Worm (Caenorhabditis elegans) whole organism, mixed stage, embryonic: ENCODE results near the gene his-70.

Source experiments
- bed-3 ChIP-seq: fragments of 200-800 bp; sonication (Bioruptor generic); optimal IDR thresholded peaks from 3 replicates; lab custom pipeline; 2018; ENCODE audit warnings: mild to moderate bottlenecking, missing genetic modification characterization, moderate library complexity, missing compliant biosample characterization
- blmp-1 ChIP-seq: fragments of 150-350 bp; optimal IDR thresholded peaks from 2 replicates; lab custom pipeline; 2014; ENCODE audit warnings: missing biosample characterization, missing genetic modification characterization
- ceh-39 ChIP-seq: fragments of 150-350 bp; optimal IDR thresholded peaks from 2 replicates; lab custom pipeline; 2014; ENCODE audit warnings: missing biosample characterization, missing genetic modification characterization
- ces-1 ChIP-seq: fragments of 150-350 bp; optimal IDR thresholded peaks from 2 replicates; lab custom pipeline; 2014; ENCODE audit warnings: missing biosample characterization, missing genetic modification reagents, missing genetic modification characterization
- cnd-1 ChIP-seq: fragments of 200-800 bp; sonication (Bioruptor generic); optimal IDR thresholded peaks from 2 replicates; lab custom pipeline; 2018; ENCODE audit warnings: mild to moderate bottlenecking, missing genetic modification characterization, missing compliant biosample characterization
- drap-1 ChIP-seq: fragments of 200-800 bp; sonication (Bioruptor generic); optimal IDR thresholded peaks from 3 replicates; lab custom pipeline; 2018; ENCODE audit warnings: mild to moderate bottlenecking, missing genetic modification characterization, missing compliant biosample characterization
- elt-1 ChIP-seq: sonication (generic microtip); optimal IDR thresholded peaks from 2 replicates; lab custom pipeline; 2017; ENCODE audit warnings: missing genetic modification characterization, mild to moderate bottlenecking, missing compliant biosample characterization, antibody characterized with exemption, moderate library complexity, borderline replicate concordance; ENCODE audit not compliant: insufficient read depth
- elt-3 ChIP-seq: fragments of 150-350 bp; optimal IDR thresholded peaks from 2 replicates; lab custom pipeline; 2014; ENCODE audit warnings: missing biosample characterization, missing genetic modification characterization
- flh-1 ChIP-seq: fragments of 200-800 bp; sonication (Bioruptor generic); optimal IDR thresholded peaks from 2 replicates; lab custom pipeline; 2018; ENCODE audit warnings: mild to moderate bottlenecking, missing genetic modification characterization, moderate library complexity, missing compliant biosample characterization
- ham-2 ChIP-seq: fragments of 200-800 bp; sonication (Bioruptor generic); optimal IDR thresholded peaks from 2 replicates; lab custom pipeline; 2018; ENCODE audit warnings: mild to moderate bottlenecking, missing genetic modification characterization, missing compliant biosample characterization
- hlh-1 ChIP-seq: fragments of 150-350 bp; optimal IDR thresholded peaks from 2 replicates; lab custom pipeline; 2014; ENCODE audit warnings: missing biosample characterization, missing genetic modification reagents, missing genetic modification characterization
- lin-13 ChIP-seq: fragments of 150-350 bp; optimal IDR thresholded peaks from 2 replicates; lab custom pipeline; 2014; ENCODE audit warnings: missing biosample characterization, missing genetic modification characterization
- lin-32 ChIP-seq: fragments of 200-800 bp; sonication (Bioruptor generic); optimal IDR thresholded peaks from 2 replicates; lab custom pipeline; 2018; ENCODE audit warnings: mild to moderate bottlenecking, missing genetic modification characterization, missing compliant biosample characterization
- mab-5 ChIP-seq: fragments of 150-350 bp; optimal IDR thresholded peaks from 2 replicates; lab custom pipeline; 2014; ENCODE audit warnings: missing biosample characterization, missing genetic modification characterization
- mls-2 ChIP-seq: sonication (generic microtip); optimal IDR thresholded peaks from 2 replicates; lab custom pipeline; 2016; ENCODE audit warnings: mild to moderate bottlenecking, missing genetic modification characterization, moderate library complexity, missing compliant biosample characterization
- nhr-12 ChIP-seq: fragments of 150-350 bp; optimal IDR thresholded peaks from 2 replicates; lab custom pipeline; 2014; ENCODE audit warnings: missing biosample characterization, missing genetic modification characterization
- nhr-2 ChIP-seq: fragments of 150-350 bp; optimal IDR thresholded peaks from 2 replicates; lab custom pipeline; 2014; ENCODE audit warnings: missing biosample characterization, missing genetic modification characterization
- nhr-237 ChIP-seq: fragments of 150-350 bp; optimal IDR thresholded peaks from 2 replicates; lab custom pipeline; 2014; ENCODE audit warnings: missing biosample characterization, missing genetic modification characterization
- nhr-28 ChIP-seq: fragments of 150-350 bp; optimal IDR thresholded peaks from 2 replicates; lab custom pipeline; 2014; ENCODE audit warnings: missing biosample characterization, missing genetic modification characterization
- nhr-76 ChIP-seq: sonication (generic microtip); optimal IDR thresholded peaks from 2 replicates; lab custom pipeline; 2017; ENCODE audit warnings: missing biosample characterization, missing genetic modification characterization
- pha-4 ChIP-seq: fragments of 150-350 bp; optimal IDR thresholded peaks from 2 replicates; lab custom pipeline; 2018; ENCODE audit warnings: missing biosample characterization, missing genetic modification reagents, missing genetic modification characterization
- sem-2 ChIP-seq: fragments of 200-800 bp; sonication (Bioruptor generic); optimal IDR thresholded peaks from 2 replicates; lab custom pipeline; 2018; ENCODE audit warnings: mild to moderate bottlenecking, missing genetic modification characterization, missing compliant biosample characterization
- snpc-4 ChIP-seq: fragments of 150-350 bp; optimal IDR thresholded peaks from 2 replicates; lab custom pipeline; 2014; ENCODE audit warnings: missing biosample characterization, missing genetic modification characterization
- sptf-1 ChIP-seq: sonication (generic microtip); optimal IDR thresholded peaks from 2 replicates; lab custom pipeline; 2017; ENCODE audit warnings: mild to moderate bottlenecking, missing genetic modification characterization, moderate library complexity, missing compliant biosample characterization
- tbx-8 ChIP-seq: fragments of 200-800 bp; sonication (Bioruptor generic); optimal IDR thresholded peaks from 2 replicates; lab custom pipeline; 2018; ENCODE audit warnings: mild to moderate bottlenecking, missing genetic modification characterization, moderate library complexity, missing compliant biosample characterization
- unc-120 ChIP-seq: sonication (generic microtip); optimal IDR thresholded peaks from 2 replicates; lab custom pipeline; 2017; ENCODE audit warnings: missing genetic modification characterization, missing compliant biosample characterization; ENCODE audit not compliant: poor library complexity, severe bottlenecking
- unc-62 ChIP-seq: fragments of 150-350 bp; optimal IDR thresholded peaks from 2 replicates; lab custom pipeline; 2014; ENCODE audit warnings: missing biosample characterization, missing genetic modification reagents, missing genetic modification characterization
- zip-8 ChIP-seq: fragments of 150-350 bp; optimal IDR thresholded peaks from 2 replicates; lab custom pipeline; 2014; ENCODE audit warnings: missing biosample characterization, missing genetic modification characterization
- ztf-11 ChIP-seq: fragments of 150-350 bp; optimal IDR thresholded peaks from 2 replicates; lab custom pipeline; 2014; ENCODE audit warnings: missing biosample characterization, missing genetic modification characterization

The his-70 gene

DNA sequence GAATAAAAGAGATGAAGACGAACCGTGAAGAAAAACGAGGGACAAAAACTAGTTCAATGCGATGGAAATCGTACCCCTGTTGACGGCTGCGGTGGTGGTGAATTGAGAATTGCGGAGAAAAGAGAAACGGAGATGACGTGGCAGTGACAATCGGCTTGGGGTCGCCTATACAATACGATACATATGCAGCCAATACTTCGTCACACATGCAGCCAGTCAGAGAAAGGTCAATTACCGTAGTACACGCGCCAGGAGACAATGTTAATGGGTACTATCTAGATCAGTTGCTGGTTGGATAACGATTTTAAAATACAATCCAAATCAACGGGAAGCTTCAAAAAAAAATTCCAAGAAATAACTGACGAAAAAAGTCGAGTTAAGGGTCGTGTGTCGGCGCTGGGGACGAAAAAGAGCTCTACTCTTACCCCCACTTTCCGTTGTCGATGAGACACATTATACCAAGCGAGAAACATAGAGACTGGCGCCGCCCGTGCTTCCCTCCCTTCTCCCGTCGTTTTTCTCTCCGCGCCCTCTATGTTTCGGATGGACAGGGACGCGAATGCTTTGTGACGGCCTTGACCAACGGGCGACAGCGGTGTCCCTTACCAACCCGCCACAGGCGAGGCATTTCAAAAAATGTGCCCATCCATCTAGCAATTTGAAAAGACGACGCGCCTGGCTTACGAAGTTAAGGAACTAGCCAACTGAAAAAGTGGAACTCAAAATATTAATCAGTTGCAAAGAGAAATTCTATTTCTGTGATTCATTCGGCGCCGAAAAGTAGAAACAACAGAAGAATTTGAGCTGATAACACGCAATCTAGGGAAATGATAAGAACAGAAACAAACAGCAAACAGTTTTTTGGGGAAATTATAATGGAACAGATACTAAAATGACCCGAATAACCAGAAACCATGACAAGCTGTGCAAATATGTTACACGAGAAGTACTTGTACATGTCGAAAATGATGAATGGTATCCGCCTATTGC is 41.0 kb downstream of the his-70 start:
- no peak for TF ChIP-seq blmp-1 (tag; lab: Kevin White, UChicago)
- no peak for TF ChIP-seq nhr-76 (tag; lab: Kevin White, UChicago)
- no peak for TF ChIP-seq ztf-11 (tag; lab: Kevin White, UChicago)
- TF ChIP-seq snpc-4 = no peak
- no peak for TF ChIP-seq nhr-12 (tag; lab: Kevin White, UChicago)
- TF ChIP-seq elt-3 (tag; lab: Kevin White, UChicago) = no peak
- TF ChIP-seq sem-2 (GFP tag; lab: Kevin White, UChicago) = no peak
- TF ChIP-seq nhr-237 (tag; lab: Kevin White, UChicago) = no peak
- TF ChIP-seq ham-2 (GFP tag; lab: Kevin White, UChicago) = peak; percentile 12

DNA sequence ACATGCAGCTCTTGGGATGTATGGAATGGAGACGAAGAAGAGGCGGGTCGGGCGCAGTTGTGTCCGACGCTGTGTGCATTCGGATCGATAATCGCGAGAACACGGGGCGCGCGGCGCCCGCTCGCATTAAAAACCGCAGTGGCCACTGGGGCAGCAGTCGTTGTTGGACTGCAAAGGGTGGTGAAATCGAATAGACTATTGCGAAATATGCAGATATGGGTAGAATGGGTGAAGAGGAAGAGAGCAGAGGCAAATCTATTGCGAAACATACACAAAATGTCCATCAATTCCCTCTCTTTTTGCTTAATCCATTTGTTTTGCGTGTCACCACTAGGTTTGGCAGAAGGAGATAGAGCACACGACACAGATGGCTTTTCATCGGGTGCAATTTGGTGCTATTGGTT is 41.8 kb downstream of the his-70 start:
- peak; percentile 1 for TF ChIP-seq lin-13
- TF ChIP-seq ces-1 (GFP tag; lab: Kevin White, UChicago) = peak; percentile 80
- peak; percentile 34 for TF ChIP-seq sptf-1
- TF ChIP-seq hlh-1 (tag; lab: Kevin White, UChicago) = no peak
- TF ChIP-seq blmp-1 (tag; lab: Kevin White, UChicago) = no peak
- no peak for TF ChIP-seq sem-2 (GFP tag; lab: Kevin White, UChicago)
- no peak for TF ChIP-seq tbx-8 (GFP tag; lab: Kevin White, UChicago)
- no peak for TF ChIP-seq nhr-28 (tag; lab: Kevin White, UChicago)
- peak; percentile 55 for TF ChIP-seq unc-62

DNA sequence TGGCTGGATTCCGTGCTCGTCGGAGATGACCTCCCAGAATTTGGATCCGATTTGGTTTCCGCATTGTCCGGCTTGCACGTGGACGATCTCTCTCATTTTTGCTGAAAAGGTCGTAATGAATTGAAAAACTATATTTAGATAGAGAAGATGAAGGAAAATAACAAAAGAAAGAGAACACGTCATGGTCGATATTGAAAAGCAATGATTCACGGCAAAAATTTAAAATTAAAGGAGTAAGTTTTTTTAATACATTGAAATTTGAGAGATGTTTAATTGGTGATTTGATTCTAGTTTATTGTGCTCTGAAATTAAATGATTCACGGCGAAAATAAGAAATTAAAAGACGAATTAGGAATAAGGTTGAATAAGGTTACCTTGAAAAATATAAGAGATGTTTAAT is 42.4 kb downstream of the his-70 start, which contains the start of gene tbb-2:
tbb-2 (minus strand) TSS at position 101 of the 400 bp plus-strand sequence.
- no peak for TF ChIP-seq pha-4 (tag; lab: Kevin White, UChicago)
- TF ChIP-seq zip-8 (tag; lab: Kevin White, UChicago) = no peak
- no peak for TF ChIP-seq elt-1 (tag; lab: Kevin White, UChicago)
- no peak for TF ChIP-seq ces-1 (GFP tag; lab: Kevin White, UChicago)
- no peak for TF ChIP-seq lin-13
- no peak for TF ChIP-seq sem-2 (GFP tag; lab: Kevin White, UChicago)

DNA sequence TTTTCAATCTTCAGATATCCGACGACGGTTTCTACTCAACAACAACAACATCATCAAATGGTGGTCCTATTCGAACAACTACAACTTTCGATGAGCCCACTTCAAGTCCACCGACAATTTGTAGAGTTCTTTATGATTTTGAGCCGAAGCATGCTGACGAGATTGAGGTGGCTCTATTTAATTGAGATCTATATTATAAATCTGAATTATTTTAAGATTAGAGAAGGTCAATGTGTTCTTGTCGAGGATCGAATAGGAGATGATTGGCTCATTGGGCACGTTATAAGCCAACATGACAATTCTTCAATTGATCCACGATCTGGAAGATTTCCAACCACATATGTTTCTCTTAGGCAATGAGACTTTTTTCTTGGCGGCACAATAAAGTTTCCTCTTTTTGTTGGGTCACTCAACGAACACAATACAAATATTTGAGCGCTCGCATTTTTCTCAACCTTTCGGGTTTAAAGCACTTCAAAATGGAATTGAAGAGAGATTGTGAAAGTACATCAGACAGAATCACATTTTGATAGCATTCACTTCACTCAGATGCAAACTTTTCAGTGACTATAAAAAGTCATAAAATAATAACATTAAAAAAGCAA is 44.4 kb downstream of the his-70 start:
- TF ChIP-seq flh-1 (GFP tag; lab: Kevin White, UChicago) (no peak), ceh-39 (tag; lab: Kevin White, UChicago) (no peak), drap-1 (GFP tag; lab: Kevin White, UChicago) (no peak), lin-13 (no peak), sptf-1 (no peak), nhr-12 (tag; lab: Kevin White, UChicago) (no peak), cnd-1 (tag; lab: Kevin White, UChicago) (no peak), ham-2 (GFP tag; lab: Kevin White, UChicago) (no peak), nhr-76 (tag; lab: Kevin White, UChicago) (no peak), blmp-1 (tag; lab: Kevin White, UChicago) (no peak), nhr-237 (tag; lab: Kevin White, UChicago) (no peak), mls-2 (tag; lab: Kevin White, UChicago) (no peak), bed-3 (no peak), elt-1 (tag; lab: Kevin White, UChicago) (no peak), sem-2 (GFP tag; lab: Kevin White, UChicago) (no peak), pha-4 (tag; lab: Kevin White, UChicago) (no peak), unc-120 (no peak), mab-5 (tag; lab: Kevin White, UChicago) (no peak), tbx-8 (GFP tag; lab: Kevin White, UChicago) (no peak)

DNA sequence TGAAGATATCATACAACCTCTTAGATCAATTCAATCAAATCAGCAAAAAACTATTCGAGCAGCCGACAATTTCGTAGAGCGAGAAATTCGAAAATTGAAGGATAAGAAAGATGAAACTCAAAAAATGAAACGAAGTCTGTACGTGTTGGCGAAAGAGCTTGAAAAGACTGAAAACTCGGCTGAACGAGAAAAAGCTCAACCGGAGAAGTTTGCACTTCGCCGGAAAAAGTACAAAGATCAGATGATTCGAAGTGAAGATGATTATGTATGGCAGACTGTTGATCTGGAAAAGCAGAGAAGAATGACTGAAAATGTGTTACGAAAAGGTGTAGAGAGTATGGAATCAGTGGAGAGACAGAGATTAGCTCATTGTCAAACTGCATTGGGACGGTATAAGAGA is 46.9 kb downstream of the his-70 start:
- TF ChIP-seq ham-2 (GFP tag; lab: Kevin White, UChicago) (no peak), nhr-2 (tag; lab: Kevin White, UChicago) (no peak), zip-8 (tag; lab: Kevin White, UChicago) (no peak), tbx-8 (GFP tag; lab: Kevin White, UChicago) (no peak), mab-5 (tag; lab: Kevin White, UChicago) (no peak), lin-13 (no peak), cnd-1 (tag; lab: Kevin White, UChicago) (no peak), lin-32 (GFP tag; lab: Kevin White, UChicago) (no peak), bed-3 (no peak)
